Fruit fly (Drosophila melanogaster): ENCODE results near the gene ds.

- no peak for TF ChIP-seq Gug (GFP tag; IDR thresholded peaks at IDR 0.05)
- no peak for TF ChIP-seq CG16779 (tag; optimal IDR thresholded peaks at IDR 0.05)
- TF ChIP-seq CG6854 (GFP tag; optimal IDR thresholded peaks at IDR 0.05): no peak
- TF ChIP-seq CG6792 (GFP tag; optimal IDR thresholded peaks at IDR 0.05): no peak
- no peak for TF ChIP-seq Ets21C (GFP tag; optimal IDR thresholded peaks at IDR 0.05)
- no peak for TF ChIP-seq CG6163 (GFP tag; IDR thresholded peaks at IDR 0.05)
- TF ChIP-seq Sox15 (GFP tag; optimal IDR thresholded peaks at IDR 0.05): no peak
These were observed 16.7 kb downstream of the ds start for dm6 chr2L:698058-698457.
